Fruit fly (Drosophila melanogaster): Measurements from ENCODE around the gene Cp19.

Cp19 gene

DNA sequence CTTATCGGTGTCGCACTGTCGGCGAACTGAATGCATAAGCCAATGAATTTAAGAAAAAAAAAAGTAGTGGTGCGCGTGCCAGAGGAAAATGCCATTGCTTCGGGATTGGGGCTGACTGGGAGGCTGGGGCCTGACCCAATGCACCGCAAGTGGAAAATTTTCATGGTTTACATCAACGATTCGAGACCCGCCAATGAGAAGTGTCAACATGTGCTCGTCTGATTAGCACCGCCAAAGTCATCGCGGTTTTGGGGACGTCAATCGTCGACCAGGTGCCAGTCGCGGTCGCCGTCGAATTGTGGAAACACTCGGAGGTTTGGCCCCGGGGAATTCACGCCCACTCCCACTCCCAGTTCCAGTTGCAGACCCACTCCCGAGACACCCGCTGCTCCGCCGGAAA lies 45.9 kb upstream of the Cp19 start (continued):
- TF ChIP-seq CG9817 (tag; optimal IDR thresholded peaks at IDR 0.05): no peak
- TF ChIP-seq CG10979 (tag; optimal IDR thresholded peaks at IDR 0.05): no peak
- TF ChIP-seq NK7.1 (GFP tag; optimal IDR thresholded peaks at IDR 0.05): no peak
- TF ChIP-seq CG13287 (GFP tag; IDR thresholded peaks at IDR 0.05; ENCODE audit: partially characterized antibody): no peak
- peak; percentile 3 for TF ChIP-seq caup (GFP tag; optimal IDR thresholded peaks at IDR 0.05; ENCODE audit: severe bottlenecking)
- peak; percentile 13 for TF ChIP-seq CG2678 (tag; optimal IDR thresholded peaks at IDR 0.05)
- TF ChIP-seq CG1233 (GFP tag; optimal IDR thresholded peaks at IDR 0.05): peak; percentile 6
- no peak for TF ChIP-seq CG7786 (GFP tag; optimal IDR thresholded peaks at IDR 0.05)
- TF ChIP-seq CG17612 (GFP tag; IDR thresholded peaks at IDR 0.05): no peak
- TF ChIP-seq CG9932 (GFP tag; IDR thresholded peaks at IDR 0.05): peak; percentile 43; the same call in 1 of the 2 replicates
- TF ChIP-seq toy (GFP tag; IDR thresholded peaks at IDR 0.05): 0 out of 2 replicates have a peak, but pooled peaks have one; percentile 27
- TF ChIP-seq kni (GFP tag; optimal IDR thresholded peaks at IDR 0.05): peak; percentile 49
- TF ChIP-seq unc-4 (GFP tag; IDR thresholded peaks at IDR 0.05; ENCODE audit: partially characterized antibody): no peak
- no peak for TF ChIP-seq pnt (GFP tag; optimal IDR thresholded peaks at IDR 0.05)
- TF ChIP-seq CG12299 (tag; optimal IDR thresholded peaks at IDR 0.05): no peak
- TF ChIP-seq CG10209 (GFP tag; optimal IDR thresholded peaks at IDR 0.05): peak; percentile 53
- TF ChIP-seq bsh (GFP tag; optimal IDR thresholded peaks at IDR 0.05): no peak
- no peak for TF ChIP-seq btn (GFP tag; optimal IDR thresholded peaks at IDR 0.05)
- peak; percentile 43; the same call in 1 of the 2 replicates for TF ChIP-seq vvl (GFP tag; IDR thresholded peaks at IDR 0.05)
- TF ChIP-seq Dbx (GFP tag; IDR thresholded peaks at IDR 0.05): 0 out of 3 replicates have a peak, but pooled peaks have one; percentile 51
- TF ChIP-seq Hmr (GFP tag; optimal IDR thresholded peaks at IDR 0.05): peak; percentile 47
- no peak for TF ChIP-seq tin (GFP tag; optimal IDR thresholded peaks at IDR 0.05)
- TF ChIP-seq MTF-1 (GFP tag; optimal IDR thresholded peaks at IDR 0.05; ENCODE audit: borderline replicate concordance): peak; percentile 23
- no peak for TF ChIP-seq CG17328 (GFP tag; IDR thresholded peaks at IDR 0.05)
- peak; percentile 2 for TF ChIP-seq bab2 (GFP tag; optimal IDR thresholded peaks at IDR 0.05)
- TF ChIP-seq Rfx (GFP tag; IDR thresholded peaks at IDR 0.05): peak; percentile 33; the same call in 1 of the 2 replicates
- peak; percentile 28 for TF ChIP-seq CrebB (tag; optimal IDR thresholded peaks at IDR 0.05)
- no peak for TF ChIP-seq CG42726 (GFP tag; IDR thresholded peaks at IDR 0.05; ENCODE audit: partially characterized antibody)
- no peak for TF ChIP-seq hkb (optimal IDR thresholded peaks at IDR 0.05)
- 0 out of 2 replicates have a peak, but pooled peaks have one; percentile 29 for TF ChIP-seq hkb (GFP tag; IDR thresholded peaks at IDR 0.05)
- no peak for TF ChIP-seq nerfin-1 (tag; optimal IDR thresholded peaks at IDR 0.05)
- no peak for TF ChIP-seq CG6254 (GFP tag; optimal IDR thresholded peaks at IDR 0.05)
- TF ChIP-seq CG43689 (GFP tag; IDR thresholded peaks at IDR 0.05): no peak
- TF ChIP-seq HLH3B (GFP tag; IDR thresholded peaks at IDR 0.05): peak; percentile 49; the same call in 1 of the 2 replicates
- TF ChIP-seq CG10543 (GFP tag; optimal IDR thresholded peaks at IDR 0.05): peak; percentile 68
- no peak for TF ChIP-seq CG10462 (GFP tag; optimal IDR thresholded peaks at IDR 0.05)
- TF ChIP-seq CG6765 (GFP tag; optimal IDR thresholded peaks at IDR 0.05): peak; percentile 51
- TF ChIP-seq seq (GFP tag; IDR thresholded peaks at IDR 0.05): peak; percentile 34; the same call in 1 of the 2 replicates
- TF ChIP-seq cad (GFP tag; optimal IDR thresholded peaks at IDR 0.05): no peak
- TF ChIP-seq sd (tag; optimal IDR thresholded peaks at IDR 0.05): no peak
- TF ChIP-seq CG4328 (GFP tag; optimal IDR thresholded peaks at IDR 0.05): peak; percentile 56
- peak; percentile 91; the same call in 2 of the 3 replicates for TF ChIP-seq otp (GFP tag; IDR thresholded peaks at IDR 0.05)
- no peak for TF ChIP-seq Usf (GFP tag; optimal IDR thresholded peaks at IDR 0.05)
- no peak for TF ChIP-seq Mrtf (GFP tag; IDR thresholded peaks at IDR 0.05)
- peak; percentile 62 for TF ChIP-seq Fer1 (GFP tag; optimal IDR thresholded peaks at IDR 0.05)
- TF ChIP-seq so (GFP tag; IDR thresholded peaks at IDR 0.05): no peak; the same call in 2 of the 3 replicates
- no peak for TF ChIP-seq Xbp1 (GFP tag; optimal IDR thresholded peaks at IDR 0.05)
- TF ChIP-seq Blimp-1 (GFP tag; optimal IDR thresholded peaks at IDR 0.05): peak; percentile 22
- TF ChIP-seq CG6683 (GFP tag; optimal IDR thresholded peaks at IDR 0.05): no peak
- no peak for TF ChIP-seq CG5245 (GFP tag; optimal IDR thresholded peaks at IDR 0.05)
